Fruit fly (Drosophila melanogaster) whole organism, embryonic: ENCODE results near the gene arx.

ENCODE experiments used
- Atf6 ChIP-seq: fragments of 200-800 bp; sonication (Bioruptor generic); IDR thresholded peaks from 2 replicates; pipeline ENCODE4 v1.3.6; 2022; ENCODE audit warnings: missing biosample characterization, missing genetic modification characterization
- B-H1 ChIP-seq: fragments of 200-800 bp; sonication (Bioruptor generic); IDR thresholded peaks from 3 replicates; pipeline ENCODE4 v1.3.6; 2022; ENCODE audit warnings: missing biosample characterization, missing genetic modification characterization
- BEAF-32 ChIP-seq: fragments of 200-800 bp; sonication (Bioruptor generic); optimal IDR thresholded peaks from 3 replicates; lab custom pipeline; 2017; ENCODE audit warnings: missing biosample characterization, missing genetic modification characterization, mild to moderate bottlenecking, moderate library complexity, missing genetic modification reagents
- CG10274 ChIP-seq: fragments of 200-800 bp; sonication (Bioruptor generic); optimal IDR thresholded peaks from 3 replicates; lab custom pipeline; 2017; ENCODE audit warnings: missing biosample characterization, mild to moderate bottlenecking, missing genetic modification characterization
- CG10321 ChIP-seq: fragments of 200-800 bp; sonication (Bioruptor generic); IDR thresholded peaks from 2 replicates; pipeline ENCODE4 v1.3.6; 2022; ENCODE audit warnings: missing biosample characterization, missing genetic modification characterization
- CG10462 ChIP-seq: fragments of 200-800 bp; sonication (Bioruptor generic); optimal IDR thresholded peaks from 2 replicates; lab custom pipeline; 2016; ENCODE audit warnings: missing biosample characterization, missing genetic modification characterization
- CG10543 ChIP-seq: fragments of 200-800 bp; sonication (Bioruptor generic); optimal IDR thresholded peaks from 3 replicates; lab custom pipeline; 2017; ENCODE audit warnings: missing biosample characterization, mild to moderate bottlenecking, missing genetic modification characterization, moderate library complexity
- CG11247 ChIP-seq: fragments of 200-800 bp; sonication (Bioruptor generic); IDR thresholded peaks from 2 replicates; pipeline ENCODE4 v1.3.6; 2022; ENCODE audit warnings: missing biosample characterization, missing genetic modification characterization
- CG11560 ChIP-seq: fragments of 200-800 bp; sonication (Bioruptor generic); IDR thresholded peaks from 3 replicates; pipeline ENCODE4 v1.3.6; 2022; ENCODE audit warnings: missing biosample characterization, missing genetic modification characterization
- CG12391 ChIP-seq: fragments of 200-800 bp; sonication (Bioruptor generic); optimal IDR thresholded peaks from 3 replicates; lab custom pipeline; 2018; ENCODE audit warnings: missing biosample characterization, mild to moderate bottlenecking, missing genetic modification characterization, moderate library complexity
- CG15479 ChIP-seq: fragments of 200-800 bp; sonication (Bioruptor generic); optimal IDR thresholded peaks from 3 replicates; lab custom pipeline; 2019; ENCODE audit warnings: missing biosample characterization, mild to moderate bottlenecking, missing genetic modification characterization, moderate library complexity
- CG2678 ChIP-seq: fragments of 200-800 bp; sonication (Bioruptor generic); optimal IDR thresholded peaks from 3 replicates; lab custom pipeline; 2019; ENCODE audit warnings: missing biosample characterization, mild to moderate bottlenecking, missing genetic modification characterization, moderate library complexity
- CG3065 ChIP-seq: fragments of 200-800 bp; sonication (Bioruptor generic); optimal IDR thresholded peaks from 2 replicates; lab custom pipeline; 2016; ENCODE audit warnings: missing biosample characterization, missing genetic modification characterization
- CG31388 ChIP-seq: fragments of 200-800 bp; sonication (Bioruptor generic); optimal IDR thresholded peaks from 2 replicates; lab custom pipeline; 2016; ENCODE audit warnings: missing biosample characterization, missing genetic modification characterization
- CG31441 ChIP-seq: fragments of 200-800 bp; sonication (Bioruptor generic); IDR thresholded peaks from 2 replicates; pipeline ENCODE4 v1.3.6; 2022; ENCODE audit warnings: missing biosample characterization, missing genetic modification characterization
- CG3847 ChIP-seq: fragments of 200-800 bp; sonication (Bioruptor generic); IDR thresholded peaks from 2 replicates; pipeline ENCODE4 v1.3.6; 2022; ENCODE audit warnings: missing biosample characterization, missing genetic modification characterization
- CG6813 ChIP-seq: fragments of 200-800 bp; sonication (Bioruptor generic); optimal IDR thresholded peaks from 2 replicates; lab custom pipeline; 2017; ENCODE audit warnings: missing biosample characterization, missing genetic modification characterization, mild to moderate bottlenecking, moderate library complexity, missing genetic modification reagents
- CG8359 ChIP-seq: fragments of 200-800 bp; sonication (Bioruptor generic); optimal IDR thresholded peaks from 2 replicates; lab custom pipeline; 2017; ENCODE audit warnings: missing biosample characterization, mild to moderate bottlenecking, missing genetic modification characterization, borderline replicate concordance
- CG9817 ChIP-seq: fragments of 200-800 bp; sonication (Bioruptor generic); optimal IDR thresholded peaks from 2 replicates; lab custom pipeline; 2018; ENCODE audit warnings: missing biosample characterization, mild to moderate bottlenecking, missing genetic modification characterization, moderate library complexity
- Camta ChIP-seq: fragments of 200-800 bp; sonication (Bioruptor generic); optimal IDR thresholded peaks from 2 replicates; lab custom pipeline; 2016; ENCODE audit warnings: missing biosample characterization, missing genetic modification characterization
- Hey ChIP-seq: fragments of 200-800 bp; sonication (Bioruptor generic); optimal IDR thresholded peaks from 3 replicates; lab custom pipeline; 2018; ENCODE audit warnings: missing biosample characterization, mild to moderate bottlenecking, missing genetic modification characterization
- Jarid2 ChIP-seq: fragments of 200-800 bp; sonication (Bioruptor generic); optimal IDR thresholded peaks from 3 replicates; lab custom pipeline; 2017; ENCODE audit warnings: mild to moderate bottlenecking, missing biosample characterization, missing genetic modification reagents, missing genetic modification characterization
- Lhr ChIP-seq: fragments of 200-800 bp; sonication (Bioruptor generic); optimal IDR thresholded peaks from 3 replicates; lab custom pipeline; 2017; ENCODE audit warnings: mild to moderate bottlenecking, missing biosample characterization, missing genetic modification reagents, missing genetic modification characterization
- Lim3 ChIP-seq: fragments of 200-800 bp; sonication (Bioruptor generic); IDR thresholded peaks from 2 replicates; pipeline ENCODE4 v1.3.6; 2022; ENCODE audit warnings: missing biosample characterization, missing genetic modification characterization
- NC2β ChIP-seq: fragments of 200-800 bp; sonication (Bioruptor generic); optimal IDR thresholded peaks from 2 replicates; lab custom pipeline; 2016; ENCODE audit warnings: missing biosample characterization, missing genetic modification characterization
- Nf-YC ChIP-seq: fragments of 200-800 bp; optimal IDR thresholded peaks from 3 replicates; lab custom pipeline; 2019; ENCODE audit warnings: missing biosample characterization, mild to moderate bottlenecking, missing genetic modification characterization, moderate library complexity
- NfI ChIP-seq: fragments of 200-800 bp; sonication (Bioruptor generic); optimal IDR thresholded peaks from 3 replicates; lab custom pipeline; 2018; ENCODE audit warnings: missing biosample characterization, mild to moderate bottlenecking, missing genetic modification characterization, moderate library complexity
- Oaz ChIP-seq: fragments of 200-800 bp; sonication (Bioruptor generic); IDR thresholded peaks from 2 replicates; pipeline ENCODE4 v1.3.6; 2022; ENCODE audit warnings: missing biosample characterization, missing genetic modification characterization
- Taf1 ChIP-seq: fragments of 200-800 bp; sonication (Bioruptor generic); IDR thresholded peaks from 2 replicates; pipeline ENCODE4 v1.3.6; 2022; ENCODE audit warnings: missing biosample characterization, missing genetic modification characterization
- cato ChIP-seq: fragments of 200-800 bp; sonication (Bioruptor generic); optimal IDR thresholded peaks from 2 replicates; lab custom pipeline; 2016; ENCODE audit warnings: missing biosample characterization, missing genetic modification characterization, borderline replicate concordance
- crc ChIP-seq: fragments of 200-800 bp; sonication (Bioruptor generic); optimal IDR thresholded peaks from 2 replicates; lab custom pipeline; 2016; ENCODE audit warnings: missing biosample characterization, missing genetic modification characterization
- dati ChIP-seq: fragments of 200-800 bp; sonication (Bioruptor generic); IDR thresholded peaks from 2 replicates; pipeline ENCODE4 v1.3.6; 2022; ENCODE audit warnings: missing biosample characterization, missing genetic modification characterization
- dm ChIP-seq: fragments of 200-800 bp; sonication (Bioruptor generic); optimal IDR thresholded peaks from 3 replicates; lab custom pipeline; 2016; ENCODE audit warnings: missing biosample characterization, missing genetic modification characterization
- gcm ChIP-seq: fragments of 200-800 bp; sonication (Bioruptor generic); optimal IDR thresholded peaks from 2 replicates; lab custom pipeline; 2019; ENCODE audit warnings: missing biosample characterization, mild to moderate bottlenecking, missing genetic modification characterization, moderate library complexity
- gem ChIP-seq: fragments of 200-800 bp; sonication (Bioruptor generic); optimal IDR thresholded peaks from 2 replicates; lab custom pipeline; 2019; ENCODE audit warnings: missing biosample characterization, mild to moderate bottlenecking, missing genetic modification characterization, moderate library complexity
- hkb ChIP-seq, 2 experiments: fragments of 200-800 bp in 1 of 2; fragments of >200 bp in 1 of 2; sonication (Bioruptor generic) in 1 of 2; IDR thresholded peaks in 1 of 2; optimal IDR thresholded peaks in 1 of 2; 2 replicates each; pipeline versions ENCODE4 v1.3.6 to Lab custom; 2017 to 2022; ENCODE audit warnings: missing biosample characterization in 1 of 2, missing genetic modification characterization in 1 of 2
- jing ChIP-seq: fragments of 200-800 bp; sonication (Bioruptor generic); optimal IDR thresholded peaks from 2 replicates; lab custom pipeline; 2018; ENCODE audit warnings: missing biosample characterization, mild to moderate bottlenecking, missing genetic modification characterization
- nmo ChIP-seq: fragments of 200-800 bp; sonication (Bioruptor generic); optimal IDR thresholded peaks from 2 replicates; lab custom pipeline; 2018; ENCODE audit warnings: missing biosample characterization, mild to moderate bottlenecking, missing genetic modification characterization, moderate library complexity
- nom ChIP-seq: fragments of 200-800 bp; sonication (Bioruptor generic); optimal IDR thresholded peaks from 2 replicates; lab custom pipeline; 2017; ENCODE audit warnings: missing biosample characterization, missing genetic modification characterization, mild to moderate bottlenecking, moderate library complexity, missing genetic modification reagents
- oc ChIP-seq: fragments of 200-800 bp; sonication (Bioruptor generic); optimal IDR thresholded peaks from 2 replicates; lab custom pipeline; 2018; ENCODE audit warnings: missing biosample characterization, mild to moderate bottlenecking, missing genetic modification characterization, moderate library complexity
- psq ChIP-seq: fragments of 200-800 bp; sonication (Bioruptor generic); optimal IDR thresholded peaks from 2 replicates; lab custom pipeline; 2017; ENCODE audit warnings: missing biosample characterization, missing genetic modification characterization
- run ChIP-seq: fragments of 200-800 bp; sonication (Bioruptor generic); optimal IDR thresholded peaks from 3 replicates; lab custom pipeline; 2018; ENCODE audit warnings: missing biosample characterization, mild to moderate bottlenecking, missing genetic modification characterization
- schlank ChIP-seq: fragments of 200-800 bp; sonication (Bioruptor generic); optimal IDR thresholded peaks from 2 replicates; lab custom pipeline; 2018; ENCODE audit warnings: missing biosample characterization, mild to moderate bottlenecking, missing genetic modification characterization
- scrt ChIP-seq: fragments of 200-800 bp; sonication (Bioruptor generic); optimal IDR thresholded peaks from 2 replicates; lab custom pipeline; 2018; ENCODE audit warnings: missing biosample characterization, mild to moderate bottlenecking, missing genetic modification characterization, moderate library complexity
- seq ChIP-seq: fragments of 200-800 bp; sonication (Bioruptor generic); IDR thresholded peaks from 2 replicates; pipeline ENCODE4 v1.3.6; 2022; ENCODE audit warnings: missing biosample characterization, missing genetic modification characterization
- slbo ChIP-seq: fragments of 200-800 bp; sonication (Bioruptor generic); IDR thresholded peaks from 2 replicates; pipeline ENCODE4 v1.3.6; 2022; ENCODE audit warnings: missing biosample characterization, missing genetic modification characterization
- yki ChIP-seq: fragments of >200 bp; optimal IDR thresholded peaks from 3 replicates; lab custom pipeline; 2018

arx gene

dm6 chr3L:18890283-18891175 lies 10.8 kb downstream of the arx start, which contains the start of gene CG3961 (continued):
- TF ChIP-seq Taf1 (GFP tag; lab: Robert Waterston, UW) = peak; percentile 51; the same call in 1 of the 2 replicates
- peak; percentile 95 for TF ChIP-seq NfI
- TF ChIP-seq run (tag; lab: Kevin White, UChicago) = peak; percentile 97
- peak; percentile 97 for TF ChIP-seq nom
- peak; percentile 86; the same call in 1 of the 2 replicates for TF ChIP-seq Oaz (GFP tag; lab: Robert Waterston, UW)
- peak; percentile 88 for TF ChIP-seq slbo (GFP tag; lab: Robert Waterston, UW)
- peak; percentile 93 for TF ChIP-seq CG8359 (GFP tag; lab: Kevin White, UChicago)
- TF ChIP-seq nmo (GFP tag; lab: Kevin White, UChicago) = peak; percentile 100
- peak; percentile 65 for TF ChIP-seq CG11247
- peak; percentile 95 for TF ChIP-seq CG10543 (GFP tag; lab: Kevin White, UChicago)
- peak; percentile 99 for TF ChIP-seq CG12391 (tag; lab: Kevin White, UChicago)
- TF ChIP-seq BEAF-32 (GFP tag; lab: Kevin White, UChicago) = peak; percentile 18
- TF ChIP-seq yki (lab: Kevin White, UChicago) = peak; percentile 49
- peak; percentile 62 for TF ChIP-seq crc (GFP tag; lab: Kevin White, UChicago)
- peak; percentile 97 for TF ChIP-seq CG10462 (GFP tag; lab: Kevin White, UChicago)
- TF ChIP-seq gem (tag; lab: Kevin White, UChicago) = peak; percentile 99
- peak; percentile 99 for TF ChIP-seq gcm
- TF ChIP-seq oc (tag; lab: Kevin White, UChicago) = peak; percentile 93
- TF ChIP-seq schlank (tag; lab: Kevin White, UChicago) = peak; percentile 75
- peak; percentile 89 for TF ChIP-seq Atf6 (GFP tag; lab: Robert Waterston, UW)
- TF ChIP-seq CG3065 (GFP tag; lab: Kevin White, UChicago) = peak; percentile 94
- TF ChIP-seq CG2678 (tag; lab: Kevin White, UChicago) = peak; percentile 99
- peak; percentile 89 for TF ChIP-seq psq (GFP tag; lab: Kevin White, UChicago)
- TF ChIP-seq Hey (tag; lab: Kevin White, UChicago) = peak; percentile 59
- peak; percentile 81 for TF ChIP-seq CG31388 (GFP tag; lab: Kevin White, UChicago)
- TF ChIP-seq CG10321 (GFP tag; lab: Robert Waterston, UW) = peak; percentile 61
- TF ChIP-seq jing (GFP tag; lab: Kevin White, UChicago) = peak; percentile 92
- TF ChIP-seq cato (GFP tag; lab: Kevin White, UChicago) = peak; percentile 96
- TF ChIP-seq Lim3 (GFP tag; lab: Robert Waterston, UW) = no peak; the same call in 1 of the 2 replicates
- peak; percentile 91 for TF ChIP-seq scrt (GFP tag; lab: Kevin White, UChicago)
- peak; percentile 99 for TF ChIP-seq CG31441
- TF ChIP-seq B-H1 (GFP tag; lab: Robert Waterston, UW) = peak; percentile 83; the same call in 2 of the 3 replicates
- TF ChIP-seq CG9817 (tag; lab: Kevin White, UChicago) = peak; percentile 91
- peak; percentile 89 for TF ChIP-seq NC2β (GFP tag; lab: Kevin White, UChicago)
- peak; percentile 83 for TF ChIP-seq CG10274 (GFP tag; lab: Kevin White, UChicago)
- TF ChIP-seq Nf-YC = peak; percentile 89
- TF ChIP-seq dati (GFP tag; lab: Robert Waterston, UW) = peak; percentile 49
- peak; percentile 96 for TF ChIP-seq CG6813 (GFP tag; lab: Kevin White, UChicago)
- TF ChIP-seq hkb (optimal IDR thresholded peaks at IDR 0.05; lab: Kevin White, UChicago) = no peak
- TF ChIP-seq hkb (GFP tag; IDR thresholded peaks at IDR 0.05; lab: Robert Waterston, UW) = peak; percentile 94
- TF ChIP-seq CG11560 (tag; lab: Robert Waterston, UW) = peak; percentile 84; the same call in 2 of the 3 replicates
- TF ChIP-seq CG3847 (GFP tag; lab: Robert Waterston, UW) = peak; percentile 88
- peak; percentile 85 for TF ChIP-seq dm (GFP tag; lab: Kevin White, UChicago)
- peak; percentile 90 for TF ChIP-seq Camta (GFP tag; lab: Kevin White, UChicago)
- peak; percentile 37 for TF ChIP-seq CG15479 (GFP tag; lab: Kevin White, UChicago)
- TF ChIP-seq Lhr (GFP tag; lab: Kevin White, UChicago) = peak; percentile 95
- peak; percentile 66 for TF ChIP-seq Jarid2
- TF ChIP-seq seq (GFP tag; lab: Robert Waterston, UW) = peak; percentile 89
